Worm (Caenorhabditis elegans) whole organism, young adult: ENCODE data around the gene phf-15.
A peak's percentile ranks its signal among the peaks of the same experiment; 100 is the strongest.
"Not testable (repeated sequence)": the region's sequence is repeated elsewhere in the genome, so short reads cannot be mapped to it uniquely, and the experiment has no call there.

Experiments used
- B0261.1 ChIP-seq: sonication (generic microtip); optimal IDR thresholded peaks from 2 replicates; lab custom pipeline; 2016; ENCODE audit warnings: mild to moderate bottlenecking, missing genetic modification characterization, moderate library complexity, missing compliant biosample characterization
- F22D6.2 ChIP-seq: sonication (generic microtip); optimal IDR thresholded peaks from 2 replicates; lab custom pipeline; 2016; ENCODE audit warnings: mild to moderate bottlenecking, missing genetic modification characterization, missing compliant biosample characterization
- F37B4.10 ChIP-seq: fragments of 200-800 bp; sonication (Bioruptor generic); IDR thresholded peaks from 2 replicates; pipeline ENCODE4 v1.3.6; 2022; ENCODE audit warnings: missing genetic modification characterization, missing compliant biosample characterization
- Y53F4B.3 ChIP-seq: fragments of 200-800 bp; sonication (Bioruptor generic); IDR thresholded peaks from 2 replicates; pipeline ENCODE4 v1.3.6; 2022; ENCODE audit warnings: missing genetic modification reagents, missing genetic modification characterization, missing compliant biosample characterization
- ama-1 ChIP-seq, 3 experiments: fragments of 150-350 bp in 1 of 3; sonication (generic microtip) in 2 of 3; optimal IDR thresholded peaks; 2 replicates each; lab custom pipeline; 2014 to 2018; ENCODE audit warnings: missing biosample characterization in 2 of 3, missing genetic modification characterization in 2 of 3, missing genetic modification reagents in 2 of 3
- bed-1 ChIP-seq: fragments of 200-800 bp; sonication (Bioruptor generic); IDR thresholded peaks from 2 replicates; pipeline ENCODE4 v1.3.6; 2022; ENCODE audit warnings: missing genetic modification reagents, missing genetic modification characterization, missing compliant biosample characterization
- cebp-2 ChIP-seq: fragments of 200-800 bp; sonication (Bioruptor generic); IDR thresholded peaks from 2 replicates; pipeline ENCODE4 v1.3.6; 2022; ENCODE audit warnings: missing genetic modification characterization, missing compliant biosample characterization
- ceh-40 ChIP-seq: fragments of 200-800 bp; sonication (Bioruptor generic); IDR thresholded peaks from 2 replicates; pipeline ENCODE4 v1.3.6; 2022; ENCODE audit warnings: missing genetic modification characterization, missing compliant biosample characterization
- ceh-58 ChIP-seq: fragments of 200-800 bp; sonication (Bioruptor generic); IDR thresholded peaks from 2 replicates; pipeline ENCODE4 v1.3.6; 2022; ENCODE audit warnings: missing genetic modification characterization, missing compliant biosample characterization
- ceh-91 ChIP-seq: fragments of 200-800 bp; sonication (Bioruptor generic); IDR thresholded peaks from 2 replicates; pipeline ENCODE4 v1.3.6; 2022; ENCODE audit warnings: missing genetic modification reagents, missing genetic modification characterization, missing compliant biosample characterization
- dox-1 ChIP-seq: fragments of 200-800 bp; sonication (Bioruptor generic); IDR thresholded peaks from 2 replicates; pipeline ENCODE4 v1.3.6; 2022; ENCODE audit warnings: missing genetic modification reagents, missing genetic modification characterization, missing compliant biosample characterization
- egrh-3 ChIP-seq: fragments of 200-800 bp; sonication (Bioruptor generic); IDR thresholded peaks from 2 replicates; pipeline ENCODE4 v1.3.6; 2022; ENCODE audit warnings: missing genetic modification reagents, missing genetic modification characterization, missing compliant biosample characterization
- him-1 ChIP-seq: sonication (generic microtip); optimal IDR thresholded peaks from 2 replicates; lab custom pipeline; 2016; ENCODE audit warnings: missing genotype, missing genetic modification reagents, missing genetic modification characterization, missing compliant biosample characterization
- hmg-20 ChIP-seq: fragments of 200-800 bp; sonication (Bioruptor generic); IDR thresholded peaks from 2 replicates; pipeline ENCODE4 v1.3.6; 2022; ENCODE audit warnings: missing genetic modification reagents, missing genetic modification characterization, missing compliant biosample characterization
- hrde-1 ChIP-seq: sonication (generic microtip); optimal IDR thresholded peaks from 2 replicates; lab custom pipeline; 2016; ENCODE audit warnings: missing genetic modification characterization, mild to moderate bottlenecking, missing compliant biosample characterization, moderate library complexity, missing genotype, missing genetic modification reagents, borderline replicate concordance
- hsf-1 ChIP-seq: fragments of 200-800 bp; sonication (Bioruptor generic); IDR thresholded peaks from 2 replicates; pipeline ENCODE4 v1.3.6; 2022; ENCODE audit warnings: missing genetic modification reagents, missing genetic modification characterization, missing compliant biosample characterization
- lin-26 ChIP-seq: fragments of 200-800 bp; sonication (Bioruptor generic); IDR thresholded peaks from 2 replicates; pipeline ENCODE4 v1.3.6; 2022; ENCODE audit warnings: missing genetic modification reagents, missing genetic modification characterization, missing compliant biosample characterization
- madf-3 ChIP-seq: fragments of 200-800 bp; sonication (Bioruptor generic); IDR thresholded peaks from 2 replicates; pipeline ENCODE4 v1.3.6; 2022; ENCODE audit warnings: missing genetic modification reagents, missing genetic modification characterization, missing compliant biosample characterization
- mcd-1 ChIP-seq: fragments of 200-800 bp; sonication (Bioruptor generic); IDR thresholded peaks from 2 replicates; pipeline ENCODE4 v1.3.6; 2022; ENCODE audit warnings: missing genetic modification reagents, missing genetic modification characterization, missing compliant biosample characterization
- nfya-2 ChIP-seq: fragments of 200-800 bp; sonication (Bioruptor generic); IDR thresholded peaks from 2 replicates; pipeline ENCODE4 v1.3.6; 2022; ENCODE audit warnings: missing genetic modification reagents, missing genetic modification characterization, missing compliant biosample characterization
- nfyb-1 ChIP-seq: fragments of 200-800 bp; sonication (Bioruptor generic); IDR thresholded peaks from 2 replicates; pipeline ENCODE4 v1.3.6; 2022; ENCODE audit warnings: missing genetic modification reagents, missing genetic modification characterization, missing compliant biosample characterization
- nhr-120 ChIP-seq: fragments of 200-800 bp; sonication (Bioruptor generic); IDR thresholded peaks from 2 replicates; pipeline ENCODE4 v1.3.6; 2022; ENCODE audit warnings: missing genetic modification characterization, missing compliant biosample characterization
- nhr-27 ChIP-seq: fragments of 200-800 bp; sonication (Bioruptor generic); optimal IDR thresholded peaks from 2 replicates; lab custom pipeline; 2018; ENCODE audit warnings: mild to moderate bottlenecking, missing genetic modification characterization, moderate library complexity, missing compliant biosample characterization
- nhr-80 ChIP-seq: sonication (generic microtip); optimal IDR thresholded peaks from 2 replicates; lab custom pipeline; 2016; ENCODE audit warnings: missing genetic modification characterization, missing compliant biosample characterization
- pha-4 ChIP-seq: fragments of 150-350 bp; sonication (generic microtip); optimal IDR thresholded peaks from 2 replicates; lab custom pipeline; 2014; ENCODE audit warnings: missing biosample characterization, missing genetic modification reagents, missing genetic modification characterization
- rpc-1 ChIP-seq, 2 experiments: fragments of 150-350 bp in 1 of 2; sonication (generic microtip) in 1 of 2; optimal IDR thresholded peaks; 2 replicates each; lab custom pipeline; 2014 to 2018; ENCODE audit warnings: missing biosample characterization in 1 of 2, missing genetic modification characterization in 1 of 2, missing genetic modification reagents in 1 of 2, missing genotype in 1 of 2
- tbp1 ChIP-seq: fragments of 200-800 bp; sonication (Bioruptor generic); optimal IDR thresholded peaks from 2 replicates; lab custom pipeline; 2018; ENCODE audit warnings: mild to moderate bottlenecking, missing genetic modification characterization, missing compliant biosample characterization
- tbx-9 ChIP-seq: sonication (generic microtip); optimal IDR thresholded peaks from 2 replicates; lab custom pipeline; 2016; ENCODE audit warnings: borderline replicate concordance, missing genetic modification characterization, inconsistent platforms, missing compliant biosample characterization
- unc-130 ChIP-seq: sonication (generic microtip); optimal IDR thresholded peaks from 2 replicates; lab custom pipeline; 2016; ENCODE audit warnings: missing genetic modification reagents, missing genetic modification characterization, missing compliant biosample characterization
- zfh-2 ChIP-seq: fragments of 200-800 bp; sonication (Bioruptor generic); conservative IDR thresholded peaks from 2 replicates; pipeline ENCODE4 v1.3.6; 2022; ENCODE audit warnings: missing genetic modification reagents, missing genetic modification characterization, missing compliant biosample characterization

The phf-15 gene

DNA sequence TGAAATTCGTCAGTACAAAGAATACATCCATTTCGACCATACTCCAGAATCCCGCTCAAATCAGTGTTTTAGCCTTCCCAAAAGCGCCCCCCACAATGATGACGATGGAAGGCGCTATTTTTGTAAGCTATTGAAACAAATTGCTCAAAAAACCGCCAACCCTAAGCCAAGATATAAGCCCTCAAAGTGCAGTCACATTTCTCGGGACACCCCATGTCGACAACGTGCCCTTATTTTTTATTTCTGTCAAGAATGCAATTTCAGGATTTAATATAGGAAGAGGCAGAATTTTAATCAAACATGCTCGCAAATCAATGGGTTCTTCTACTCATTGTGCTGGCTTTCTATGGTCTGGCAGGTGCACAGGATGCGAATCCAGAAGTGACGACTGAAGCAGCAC lies 10.1 kb downstream of the phf-15 start, which contains the start of gene Y53G8AR.1:
TSS of gene Y53G8AR.1 (plus strand) at position 301 of the 400 bp plus-strand sequence.
- not testable (repeated sequence) for TF ChIP-seq unc-130 (GFP tag; lab: Kevin White, UChicago); him-1 (tag; lab: Kevin White, UChicago); tbx-9 (tag; lab: Kevin White, UChicago)

DNA sequence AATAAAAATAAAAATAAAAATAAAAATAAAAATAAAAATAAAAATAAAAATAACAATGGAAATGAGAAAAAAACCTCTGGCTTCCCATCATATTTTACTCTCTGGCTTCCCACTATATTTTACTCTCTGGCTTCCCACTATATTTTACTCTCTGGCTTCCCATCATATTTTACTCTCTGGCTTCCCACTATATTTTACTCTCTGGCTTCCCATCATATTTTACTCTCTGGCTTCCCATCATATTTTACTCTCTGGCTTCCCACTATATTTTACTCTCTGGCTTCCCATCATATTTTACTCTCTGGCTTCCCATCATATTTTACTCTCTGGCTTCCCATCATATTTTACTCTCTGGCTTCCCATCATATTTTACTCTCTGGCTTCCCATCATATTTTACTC lies 11.6 kb downstream of the phf-15 start:
- TF ChIP-seq egrh-3 (GFP tag; lab: Robert Waterston, UW) = peak; percentile 96

DNA sequence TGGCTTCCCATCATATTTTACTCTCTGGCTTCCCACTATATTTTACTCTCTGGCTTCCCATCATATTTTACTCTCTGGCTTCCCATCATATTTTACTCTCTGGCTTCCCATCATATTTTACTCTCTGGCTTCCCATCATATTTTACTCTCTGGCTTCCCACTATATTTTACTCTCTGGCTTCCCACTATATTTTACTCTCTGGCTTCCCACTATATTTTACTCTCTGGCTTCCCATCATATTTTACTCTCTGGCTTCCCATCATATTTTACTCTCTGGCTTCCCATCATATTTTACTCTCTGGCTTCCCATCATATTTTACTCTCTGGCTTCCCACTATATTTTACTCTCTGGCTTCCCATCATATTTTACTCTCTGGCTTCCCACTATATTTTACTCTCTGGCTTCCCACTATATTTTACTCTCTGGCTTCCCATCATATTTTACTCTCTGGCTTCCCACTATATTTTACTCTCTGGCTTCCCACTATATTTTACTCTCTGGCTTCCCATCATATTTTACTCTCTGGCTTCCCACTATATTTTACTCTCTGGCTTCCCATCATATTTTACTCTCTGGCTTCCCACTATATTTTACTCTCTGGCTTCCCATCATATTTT lies 12.4 kb downstream of the phf-15 start:
- TF ChIP-seq ceh-91 (GFP tag; lab: Robert Waterston, UW) (peak; percentile 77; the same call in 1 of the 2 replicates), nhr-120 (GFP tag; lab: Robert Waterston, UW) (0 out of 2 replicates have a peak, but pooled peaks have one; percentile 46), hmg-20 (GFP tag; lab: Robert Waterston, UW) (peak; percentile 21; the same call in 1 of the 2 replicates), egrh-3 (GFP tag; lab: Robert Waterston, UW) (peak; percentile 100), ceh-58 (GFP tag; lab: Robert Waterston, UW) (peak; percentile 99), Y53F4B.3 (peak; percentile 99; the same call in 1 of the 2 replicates), ceh-40 (GFP tag; lab: Robert Waterston, UW) (peak; percentile 89; the same call in 1 of the 2 replicates), madf-3 (GFP tag; lab: Robert Waterston, UW) (peak; percentile 88), hsf-1 (GFP tag; lab: Robert Waterston, UW) (peak; percentile 63; the same call in 1 of the 2 replicates), bed-1 (0 out of 2 replicates have a peak, but pooled peaks have one; percentile 66)

DNA sequence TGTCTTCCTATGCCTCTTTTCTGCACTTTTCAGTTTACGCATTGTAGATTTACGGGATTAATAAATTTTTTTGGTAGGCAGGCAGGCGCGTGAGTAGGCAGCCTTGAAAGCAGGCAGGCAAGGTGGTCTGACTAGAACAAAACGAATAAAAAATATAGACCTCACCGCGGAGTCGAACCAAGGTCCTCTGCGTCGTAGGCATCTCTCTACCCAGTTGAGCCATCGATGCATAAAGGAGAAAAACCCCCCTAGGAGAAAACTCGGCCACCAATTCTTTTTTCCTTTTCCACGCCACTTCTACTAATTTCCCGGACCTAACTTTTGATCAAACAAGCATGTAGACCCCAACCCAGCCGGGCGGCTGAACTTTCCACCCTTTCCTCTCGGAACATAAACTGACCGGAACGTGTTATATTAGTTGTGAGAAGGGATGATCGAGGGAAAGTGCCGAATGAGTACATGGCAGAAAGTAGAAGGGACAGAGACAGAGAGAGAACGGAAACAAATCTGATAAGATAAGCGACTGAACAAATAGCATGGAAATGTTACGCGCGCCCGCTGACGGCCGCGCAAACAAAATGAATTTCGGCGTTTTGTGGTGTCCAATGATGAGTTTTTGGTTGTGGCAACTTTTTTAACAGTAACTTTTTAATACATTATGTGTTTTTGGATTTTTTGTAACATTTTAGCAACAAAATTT lies 16.8 kb downstream of the phf-15 start:
- 0 out of 2 replicates have a peak, but pooled peaks have one; percentile 50 for TF ChIP-seq F37B4.10 (GFP tag; lab: Robert Waterston, UW)
- TF ChIP-seq mcd-1 (GFP tag; lab: Robert Waterston, UW) = 0 out of 2 replicates have a peak, but pooled peaks have one; percentile 10
- peak; percentile 21 for TF ChIP-seq him-1 (tag; lab: Kevin White, UChicago)
- 0 out of 2 replicates have a peak, but pooled peaks have one; percentile 58 for TF ChIP-seq lin-26 (GFP tag; lab: Robert Waterston, UW)
- no peak for TF ChIP-seq cebp-2
- TF ChIP-seq pha-4 = no peak
- peak; percentile 28 for TF ChIP-seq rpc-1 (optimal IDR thresholded peaks at IDR 0.05; lab: Kevin White, UChicago)
- peak; percentile 67 for TF ChIP-seq rpc-1 (tag; optimal IDR thresholded peaks at IDR 0.05; lab: Kevin White, UChicago)
- 0 out of 2 replicates have a peak, but pooled peaks have one; percentile 23 for TF ChIP-seq nfyb-1 (GFP tag; lab: Robert Waterston, UW)
- no peak for TF ChIP-seq hmg-20 (GFP tag; lab: Robert Waterston, UW)
- no peak for TF ChIP-seq nfya-2 (GFP tag; lab: Robert Waterston, UW)
- no peak for TF ChIP-seq ceh-58 (GFP tag; lab: Robert Waterston, UW)
- no peak for TF ChIP-seq hrde-1
- TF ChIP-seq tbp1 (GFP tag; lab: Kevin White, UChicago) = peak; percentile 78
- no peak for TF ChIP-seq ama-1 (optimal IDR thresholded peaks at IDR 0.05; lab: Kevin White, UChicago)
- TF ChIP-seq ama-1 (GFP tag; optimal IDR thresholded peaks at IDR 0.05; lab: Kevin White, UChicago) = no peak
- TF ChIP-seq F22D6.2 (tag; lab: Kevin White, UChicago) = no peak
- peak; percentile 36 for TF ChIP-seq B0261.1
- TF ChIP-seq nhr-80 (tag; lab: Kevin White, UChicago) = peak; percentile 58
- TF ChIP-seq dox-1 = peak; percentile 16; the same call in 1 of the 2 replicates
- TF ChIP-seq zfh-2 (GFP tag; lab: Robert Waterston, UW) = 0 out of 2 replicates have a peak, but pooled peaks have one; percentile 22
- no peak for TF ChIP-seq madf-3 (GFP tag; lab: Robert Waterston, UW)
- TF ChIP-seq nhr-27 (tag; lab: Kevin White, UChicago) = no peak
